Fruit fly (Drosophila melanogaster): Measurements from ENCODE around the gene CG17344.

The CG17344 gene

dm6 chr2L:19083320-19083764 is 18.5 kb upstream of the CG17344 start:
- TF ChIP-seq CG10348 (GFP tag; IDR thresholded peaks at IDR 0.05): no peak
- no peak for TF ChIP-seq CG8159 (tag; optimal IDR thresholded peaks at IDR 0.05)
- no peak for TF ChIP-seq CG4496 (GFP tag; IDR thresholded peaks at IDR 0.05)
- no peak for TF ChIP-seq CG34367 (tag; optimal IDR thresholded peaks at IDR 0.05)

- TF ChIP-seq Pif1B (GFP tag; optimal IDR thresholded peaks at IDR 0.05): no peak
Measured at dm6 chr2L:19088895-19089294, 12.9 kb upstream of the CG17344 start.

- TF ChIP-seq Ets98B (GFP tag; IDR thresholded peaks at IDR 0.05) (no peak), CG8301 (tag; optimal IDR thresholded peaks at IDR 0.05) (no peak), CG12605 (GFP tag; IDR thresholded peaks at IDR 0.05) (no peak), CG8159 (tag; optimal IDR thresholded peaks at IDR 0.05) (no peak), CG15710 (tag; optimal IDR thresholded peaks at IDR 0.05) (no peak), CG4496 (GFP tag; IDR thresholded peaks at IDR 0.05) (no peak), CG17806 (tag; optimal IDR thresholded peaks at IDR 0.05) (no peak), CG32121 (GFP tag; IDR thresholded peaks at IDR 0.05) (no peak), CG13204 (GFP tag; optimal IDR thresholded peaks at IDR 0.05) (no peak), CG10348 (GFP tag; IDR thresholded peaks at IDR 0.05) (no peak), CG9948 (tag; optimal IDR thresholded peaks at IDR 0.05) (no peak), Pif1B (GFP tag; optimal IDR thresholded peaks at IDR 0.05) (no peak), D1 (tag; optimal IDR thresholded peaks at IDR 0.05) (no peak), gl (tag; optimal IDR thresholded peaks at IDR 0.05) (no peak), CG14655 (GFP tag; optimal IDR thresholded peaks at IDR 0.05) (no peak)
Measured at dm6 chr2L:19089385-19089784, 12.5 kb upstream of the CG17344 start.

dm6 chr2L:19093868-19094267 is 8.0 kb upstream of the CG17344 start:
- TF ChIP-seq CG8159 (tag; optimal IDR thresholded peaks at IDR 0.05): no peak
- TF ChIP-seq Pif1B (GFP tag; optimal IDR thresholded peaks at IDR 0.05): no peak
- TF ChIP-seq CG14655 (GFP tag; optimal IDR thresholded peaks at IDR 0.05): no peak
- TF ChIP-seq D1 (tag; optimal IDR thresholded peaks at IDR 0.05): no peak
- no peak for TF ChIP-seq CG15710 (tag; optimal IDR thresholded peaks at IDR 0.05)
- TF ChIP-seq gl (tag; optimal IDR thresholded peaks at IDR 0.05): no peak
- no peak for TF ChIP-seq CG4496 (GFP tag; IDR thresholded peaks at IDR 0.05)

dm6 chr2L:19096361-19096760 is 5.5 kb upstream of the CG17344 start:
- TF ChIP-seq CG34367 (tag; optimal IDR thresholded peaks at IDR 0.05) (no peak), CG13204 (GFP tag; optimal IDR thresholded peaks at IDR 0.05) (no peak), D1 (tag; optimal IDR thresholded peaks at IDR 0.05) (no peak)

- TF ChIP-seq Pif1A (GFP tag; optimal IDR thresholded peaks at IDR 0.05): no peak
- no peak for TF ChIP-seq CG34367 (tag; optimal IDR thresholded peaks at IDR 0.05)
- TF ChIP-seq CG17806 (tag; optimal IDR thresholded peaks at IDR 0.05): no peak
- TF ChIP-seq Snoo (tag; optimal IDR thresholded peaks at IDR 0.05): no peak
- no peak for TF ChIP-seq CG4496 (GFP tag; IDR thresholded peaks at IDR 0.05)
- no peak for TF ChIP-seq rn (GFP tag; IDR thresholded peaks at IDR 0.05)
- TF ChIP-seq CG13204 (GFP tag; optimal IDR thresholded peaks at IDR 0.05): no peak
- no peak for TF ChIP-seq CG15710 (tag; optimal IDR thresholded peaks at IDR 0.05)
- TF ChIP-seq CG8301 (tag; optimal IDR thresholded peaks at IDR 0.05): no peak
- no peak for TF ChIP-seq CG14655 (GFP tag; optimal IDR thresholded peaks at IDR 0.05)
Measured at dm6 chr2L:19097374-19097773, 4.5 kb upstream of the CG17344 start.

- TF ChIP-seq Pif1B (GFP tag; optimal IDR thresholded peaks at IDR 0.05) (no peak), gl (tag; optimal IDR thresholded peaks at IDR 0.05) (no peak), CG32121 (GFP tag; IDR thresholded peaks at IDR 0.05) (no peak), CG12605 (GFP tag; IDR thresholded peaks at IDR 0.05) (no peak), CG17806 (tag; optimal IDR thresholded peaks at IDR 0.05) (no peak), Snoo (tag; optimal IDR thresholded peaks at IDR 0.05) (no peak), D1 (tag; optimal IDR thresholded peaks at IDR 0.05) (no peak), CG4496 (GFP tag; IDR thresholded peaks at IDR 0.05) (no peak), rn (GFP tag; IDR thresholded peaks at IDR 0.05) (no peak), CG14655 (GFP tag; optimal IDR thresholded peaks at IDR 0.05) (no peak), Pif1A (GFP tag; optimal IDR thresholded peaks at IDR 0.05) (no peak), Ets98B (GFP tag; IDR thresholded peaks at IDR 0.05) (no peak), CG8159 (tag; optimal IDR thresholded peaks at IDR 0.05) (no peak), CG10348 (GFP tag; IDR thresholded peaks at IDR 0.05) (no peak), fd96Ca (GFP tag; IDR thresholded peaks at IDR 0.05) (no peak), CG9948 (tag; optimal IDR thresholded peaks at IDR 0.05) (no peak), CG15710 (tag; optimal IDR thresholded peaks at IDR 0.05) (no peak), CG13204 (GFP tag; optimal IDR thresholded peaks at IDR 0.05) (no peak), CG34367 (tag; optimal IDR thresholded peaks at IDR 0.05) (no peak), CG8301 (tag; optimal IDR thresholded peaks at IDR 0.05) (no peak)
Measured at dm6 chr2L:19098668-19099067, 3.2 kb upstream of the CG17344 start.
